Worm (Caenorhabditis elegans): ENCODE measurements around the gene rabx-5.

rabx-5 gene

DNA sequence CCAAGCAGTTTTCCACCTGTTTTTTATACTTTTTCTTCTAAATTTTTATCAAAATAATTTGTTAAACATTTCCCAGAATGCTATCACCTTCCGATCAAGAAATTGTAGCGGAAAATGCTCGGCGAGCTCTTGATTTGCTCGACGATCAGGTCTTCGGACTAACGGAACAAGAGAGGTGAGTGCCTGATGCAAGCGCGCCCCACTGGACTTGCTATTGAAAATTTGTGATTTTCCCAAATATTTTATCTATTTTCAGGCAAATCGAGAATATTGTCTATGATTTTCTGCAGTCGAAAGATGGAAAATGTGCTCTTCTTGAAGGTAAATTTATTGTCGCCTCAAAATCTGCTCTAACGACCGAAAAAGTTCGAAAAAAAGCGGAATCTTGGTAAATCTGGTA lies 40.9 kb downstream of the rabx-5 start, which contains the start of gene orc-4:
Gene orc-4 (plus strand): TSS at position 77 of the 400 bp plus-strand sequence.
- TF ChIP-seq lin-15B (tag; optimal IDR thresholded peaks at IDR 0.05) (peak; percentile 34), fos-1 (tag; optimal IDR thresholded peaks at IDR 0.05) (no peak), R02D3.7 (tag; optimal IDR thresholded peaks at IDR 0.05) (no peak), pha-4 (tag; optimal IDR thresholded peaks at IDR 0.05) (peak; percentile 6)

DNA sequence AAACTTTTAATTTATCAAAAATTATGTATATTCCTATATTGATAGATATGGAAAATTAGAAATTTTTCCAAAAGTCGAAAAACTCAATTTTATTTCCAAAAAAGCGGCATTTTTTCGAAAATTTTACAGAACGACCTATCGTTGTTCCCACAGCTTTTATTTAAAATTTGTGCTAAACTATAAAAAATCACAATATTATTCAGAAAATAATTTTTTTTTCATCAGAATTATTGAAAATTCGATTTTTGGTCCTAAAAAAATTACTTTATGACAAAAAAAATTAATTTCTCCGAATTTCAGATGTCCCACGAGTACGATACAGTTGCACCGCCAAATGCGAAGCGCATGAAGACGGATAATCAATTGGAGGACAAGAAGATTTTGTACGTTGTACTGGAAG lies 44.1 kb downstream of the rabx-5 start, which contains the start of gene emg-1:
Gene emg-1 (plus strand): TSS at position 301 of the 400 bp plus-strand sequence.
- TF ChIP-seq skn-1 (tag; optimal IDR thresholded peaks at IDR 0.05) (no peak), elt-2 (tag; optimal IDR thresholded peaks at IDR 0.05) (no peak), egl-27 (tag; optimal IDR thresholded peaks at IDR 0.05) (no peak), jun-1 (tag; optimal IDR thresholded peaks at IDR 0.05) (no peak), egl-5 (tag; optimal IDR thresholded peaks at IDR 0.05) (no peak), lsy-12 (tag; optimal IDR thresholded peaks at IDR 0.05) (no peak), zag-1 (tag; optimal IDR thresholded peaks at IDR 0.05) (no peak), pha-4 (tag; optimal IDR thresholded peaks at IDR 0.05) (no peak), nhr-11 (tag; optimal IDR thresholded peaks at IDR 0.05) (no peak), unc-62 (GFP tag; optimal IDR thresholded peaks at IDR 0.05) (no peak), nhr-23 (tag; optimal IDR thresholded peaks at IDR 0.05) (no peak), tbx-2 (tag; optimal IDR thresholded peaks at IDR 0.05) (no peak), mml-1 (tag; optimal IDR thresholded peaks at IDR 0.05) (no peak), fkh-10 (GFP tag; optimal IDR thresholded peaks at IDR 0.05) (no peak), ztf-11 (tag; optimal IDR thresholded peaks at IDR 0.05) (no peak), nhr-77 (tag; optimal IDR thresholded peaks at IDR 0.05) (no peak)

DNA sequence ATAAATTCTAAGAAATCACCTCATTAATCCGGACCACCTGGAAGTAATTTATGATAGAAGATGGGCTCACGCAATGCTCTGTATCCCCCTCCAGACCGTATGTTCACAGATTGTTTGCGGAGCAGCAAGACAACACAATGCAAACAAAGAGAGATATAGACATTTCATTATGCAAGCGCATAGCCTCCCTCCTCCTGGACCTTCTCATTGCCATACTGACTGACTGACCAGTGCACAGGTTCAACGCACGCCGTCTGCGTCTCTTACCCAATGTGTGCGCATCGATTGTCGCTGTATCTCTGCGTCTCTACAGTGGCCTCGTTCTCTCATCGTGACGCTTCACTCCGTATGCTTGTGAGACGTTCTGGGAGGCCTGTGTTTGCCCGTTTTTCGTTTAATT lies 46.5 kb downstream of the rabx-5 start:
- TF ChIP-seq mdl-1 (tag; optimal IDR thresholded peaks at IDR 0.05) (no peak), pha-4 (tag; optimal IDR thresholded peaks at IDR 0.05) (peak; percentile 35), lin-15B (tag; optimal IDR thresholded peaks at IDR 0.05) (peak; percentile 34), hmg-11 (tag; optimal IDR thresholded peaks at IDR 0.05) (peak; percentile 84), ceh-16 (tag; optimal IDR thresholded peaks at IDR 0.05) (no peak), nhr-11 (tag; optimal IDR thresholded peaks at IDR 0.05) (no peak), elt-2 (tag; optimal IDR thresholded peaks at IDR 0.05) (peak; percentile 9), egl-5 (tag; optimal IDR thresholded peaks at IDR 0.05) (peak; percentile 1), nhr-23 (tag; optimal IDR thresholded peaks at IDR 0.05) (peak; percentile 1), nfya-1 (tag; optimal IDR thresholded peaks at IDR 0.05; ENCODE audit: insufficient read depth) (peak; percentile 82), ceh-28 (tag; optimal IDR thresholded peaks at IDR 0.05) (peak; percentile 78), lin-39 (tag; optimal IDR thresholded peaks at IDR 0.05) (peak; percentile 77), eor-1 (tag; optimal IDR thresholded peaks at IDR 0.05) (no peak)

DNA sequence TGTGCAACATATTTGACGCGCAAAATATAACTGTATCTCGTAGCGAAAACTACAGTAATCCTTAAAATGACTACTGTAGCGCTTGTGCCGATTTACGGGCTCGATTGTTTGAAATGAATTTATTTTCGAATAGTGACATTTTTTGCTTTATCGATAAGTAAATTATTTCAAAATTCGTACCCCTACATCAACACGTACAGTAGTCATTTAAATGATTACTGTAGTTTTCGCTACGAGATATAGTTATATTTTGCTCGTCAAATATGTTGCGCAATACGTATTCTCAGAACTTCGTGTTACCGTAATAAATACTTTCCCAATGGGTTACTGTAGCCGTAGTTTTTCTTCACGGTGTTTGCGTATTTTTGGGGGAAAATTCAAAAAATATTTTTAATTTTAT lies 47.7 kb downstream of the rabx-5 start:
- no peak for TF ChIP-seq ceh-16 (tag; optimal IDR thresholded peaks at IDR 0.05)
- no peak for TF ChIP-seq nhr-43 (tag; optimal IDR thresholded peaks at IDR 0.05; ENCODE audit: poor library complexity, severe bottlenecking)

DNA sequence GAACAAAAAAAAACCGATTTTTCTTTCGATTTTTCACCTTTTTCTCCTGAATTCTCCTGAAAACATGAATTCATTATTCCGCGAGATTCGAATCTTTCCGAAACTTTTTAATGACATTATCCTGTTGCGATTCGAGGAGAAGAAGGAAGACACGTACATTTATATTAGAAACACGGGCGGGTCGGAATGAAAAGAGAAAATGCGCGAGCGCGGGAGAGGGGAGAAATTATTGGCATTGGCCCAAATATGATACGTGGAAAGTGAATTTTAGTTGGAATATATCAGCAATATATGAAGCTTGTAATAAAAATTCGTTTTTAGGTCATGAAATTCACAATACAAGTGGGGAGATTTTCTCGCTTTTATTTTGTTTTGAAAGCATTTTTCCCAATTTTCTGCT lies 48.3 kb downstream of the rabx-5 start:
- peak; percentile 13 for TF ChIP-seq lin-15B (tag; optimal IDR thresholded peaks at IDR 0.05)
- no peak for TF ChIP-seq daf-12 (tag; optimal IDR thresholded peaks at IDR 0.05)

DNA sequence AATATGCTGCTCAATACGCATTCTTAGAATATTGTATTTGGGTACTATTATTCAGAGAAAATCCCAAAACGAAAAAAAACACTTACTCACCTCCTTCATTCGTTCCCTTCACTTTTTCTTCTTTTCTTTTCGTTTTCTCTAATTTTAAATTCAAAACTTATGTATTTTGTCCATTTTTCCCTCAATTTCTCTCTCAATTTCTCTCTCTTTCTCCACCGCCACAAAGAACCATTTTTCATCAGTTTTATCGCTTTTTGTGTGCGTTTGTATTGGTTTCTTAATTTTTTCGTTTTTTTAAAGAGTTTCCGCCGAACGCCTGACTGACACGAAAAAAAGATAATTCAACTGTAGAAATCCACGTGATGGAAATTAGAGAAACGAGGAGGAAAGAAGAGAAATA lies 49.6 kb downstream of the rabx-5 start, which contains the start of gene cnt-2:
Gene cnt-2 (plus strand): TSS at position 301 of the 400 bp plus-strand sequence.
- TF ChIP-seq ceh-82 (tag; optimal IDR thresholded peaks at IDR 0.05) (no peak), nfya-1 (tag; optimal IDR thresholded peaks at IDR 0.05; ENCODE audit: insufficient read depth) (no peak), eor-1 (tag; optimal IDR thresholded peaks at IDR 0.05) (no peak), fos-1 (tag; optimal IDR thresholded peaks at IDR 0.05) (no peak), nhr-25 (tag; optimal IDR thresholded peaks at IDR 0.05) (no peak), unc-39 (tag; optimal IDR thresholded peaks at IDR 0.05) (no peak), tbx-2 (tag; optimal IDR thresholded peaks at IDR 0.05) (no peak), nhr-43 (tag; optimal IDR thresholded peaks at IDR 0.05; ENCODE audit: poor library complexity, severe bottlenecking) (no peak), hmg-11 (tag; optimal IDR thresholded peaks at IDR 0.05) (no peak), elt-2 (tag; optimal IDR thresholded peaks at IDR 0.05) (no peak), egl-27 (tag; optimal IDR thresholded peaks at IDR 0.05) (no peak), pqm-1 (tag; optimal IDR thresholded peaks at IDR 0.05) (no peak), egl-5 (tag; optimal IDR thresholded peaks at IDR 0.05) (no peak), nhr-76 (tag; optimal IDR thresholded peaks at IDR 0.05) (no peak)

Data from whole organism, L3 larva.